Fruit fly (Drosophila melanogaster) whole organism, embryonic: ENCODE data around the gene beta'COP.

Experiments
- Blimp-1 ChIP-seq: fragments of 200-800 bp; sonication (Bioruptor generic); optimal IDR thresholded peaks from 3 replicates; lab custom pipeline; 2018; ENCODE audit warnings: missing biosample characterization, missing genetic modification characterization, mild to moderate bottlenecking, moderate library complexity, missing genetic modification reagents
- CG10147 ChIP-seq: fragments of 200-800 bp; sonication (Bioruptor generic); optimal IDR thresholded peaks from 2 replicates; lab custom pipeline; 2019; ENCODE audit warnings: missing biosample characterization, mild to moderate bottlenecking, missing genetic modification characterization, moderate library complexity
- CG10366 ChIP-seq: fragments of 200-800 bp; sonication (Bioruptor generic); IDR thresholded peaks from 2 replicates; pipeline ENCODE4 v1.3.6; 2022; ENCODE audit warnings: missing biosample characterization, missing genetic modification characterization
- CG11398 ChIP-seq: fragments of 200-800 bp; sonication (Bioruptor generic); optimal IDR thresholded peaks from 2 replicates; lab custom pipeline; 2016; ENCODE audit warnings: missing biosample characterization, missing genetic modification characterization
- CG12659 ChIP-seq: fragments of 200-800 bp; sonication (Bioruptor generic); optimal IDR thresholded peaks from 3 replicates; lab custom pipeline; 2017; ENCODE audit warnings: mild to moderate bottlenecking, missing biosample characterization, missing genetic modification reagents, missing genetic modification characterization
- CG14014 ChIP-seq: fragments of 200-800 bp; sonication (Bioruptor generic); IDR thresholded peaks from 2 replicates; pipeline ENCODE4 v1.3.6; 2022; ENCODE audit warnings: missing biosample characterization, missing genetic modification characterization
- CG15269 ChIP-seq: fragments of 200-800 bp; sonication (Bioruptor generic); optimal IDR thresholded peaks from 2 replicates; lab custom pipeline; 2018; ENCODE audit warnings: missing biosample characterization, mild to moderate bottlenecking, missing genetic modification characterization, moderate library complexity
- CG1529 ChIP-seq: fragments of 200-800 bp; sonication (Bioruptor generic); optimal IDR thresholded peaks from 3 replicates; lab custom pipeline; 2018; ENCODE audit warnings: missing biosample characterization, missing genetic modification characterization
- CG1792 ChIP-seq: fragments of 200-800 bp; sonication (Bioruptor generic); optimal IDR thresholded peaks from 2 replicates; lab custom pipeline; 2016; ENCODE audit warnings: missing biosample characterization, missing genetic modification characterization
- CG2116 ChIP-seq: fragments of 200-800 bp; sonication (Bioruptor generic); optimal IDR thresholded peaks from 3 replicates; lab custom pipeline; 2018; ENCODE audit warnings: missing biosample characterization, mild to moderate bottlenecking, missing genetic modification characterization
- CG32767 ChIP-seq: fragments of 200-800 bp; sonication (Bioruptor generic); IDR thresholded peaks from 2 replicates; pipeline ENCODE4 v1.3.6; 2022; ENCODE audit warnings: missing biosample characterization, missing genetic modification characterization
- CG3281 ChIP-seq: fragments of 200-800 bp; sonication (Bioruptor generic); optimal IDR thresholded peaks from 3 replicates; lab custom pipeline; 2017; ENCODE audit warnings: missing biosample characterization, mild to moderate bottlenecking, missing genetic modification characterization
- CG34224 ChIP-seq: fragments of 200-800 bp; sonication (Bioruptor generic); IDR thresholded peaks from 3 replicates; pipeline ENCODE4 v1.3.6; 2022; ENCODE audit warnings: missing biosample characterization, missing genetic modification characterization; ENCODE audit not compliant: partially characterized antibody
- CG34376 ChIP-seq: fragments of 200-800 bp; sonication (Bioruptor generic); optimal IDR thresholded peaks from 2 replicates; lab custom pipeline; 2018; ENCODE audit warnings: missing biosample characterization, mild to moderate bottlenecking, missing genetic modification characterization
- CG3847 ChIP-seq: fragments of 200-800 bp; sonication (Bioruptor generic); IDR thresholded peaks from 2 replicates; pipeline ENCODE4 v1.3.6; 2022; ENCODE audit warnings: missing biosample characterization, missing genetic modification characterization
- CG5180 ChIP-seq: fragments of 200-800 bp; sonication (Bioruptor generic); optimal IDR thresholded peaks from 3 replicates; lab custom pipeline; 2017; ENCODE audit warnings: missing biosample characterization, missing genetic modification characterization, mild to moderate bottlenecking, moderate library complexity, missing genetic modification reagents
- CG6254 ChIP-seq: fragments of 200-800 bp; sonication (Bioruptor generic); optimal IDR thresholded peaks from 3 replicates; lab custom pipeline; 2017; ENCODE audit warnings: mild to moderate bottlenecking, missing biosample characterization, missing genetic modification reagents, missing genetic modification characterization
- CG6683 ChIP-seq: fragments of 200-800 bp; sonication (Bioruptor generic); optimal IDR thresholded peaks from 2 replicates; lab custom pipeline; 2017; ENCODE audit warnings: missing biosample characterization, mild to moderate bottlenecking, missing genetic modification characterization, missing genetic modification reagents
- CG8924 ChIP-seq: fragments of 200-800 bp; optimal IDR thresholded peaks from 3 replicates; lab custom pipeline; 2019; ENCODE audit warnings: missing biosample characterization, mild to moderate bottlenecking, missing genetic modification characterization, moderate library complexity
- CG8944 ChIP-seq: fragments of 200-800 bp; sonication (Bioruptor generic); optimal IDR thresholded peaks from 3 replicates; lab custom pipeline; 2016; ENCODE audit warnings: missing biosample characterization, missing genetic modification characterization
- CG9797 ChIP-seq: fragments of 200-800 bp; sonication (Bioruptor generic); optimal IDR thresholded peaks from 3 replicates; lab custom pipeline; 2018; ENCODE audit warnings: missing biosample characterization, mild to moderate bottlenecking, missing genetic modification characterization
- CG9817 ChIP-seq: fragments of 200-800 bp; sonication (Bioruptor generic); optimal IDR thresholded peaks from 2 replicates; lab custom pipeline; 2018; ENCODE audit warnings: missing biosample characterization, mild to moderate bottlenecking, missing genetic modification characterization, moderate library complexity
- D ChIP-seq, 2 experiments: fragments of 200-800 bp in 1 of 2; fragments of >200 bp in 1 of 2; sonication (Bioruptor generic) in 1 of 2; optimal IDR thresholded peaks; 2 replicates in 1 of 2; 3 replicates in 1 of 2; lab custom pipeline; 2017; ENCODE audit warnings: mild to moderate bottlenecking in 1 of 2, missing biosample characterization in 1 of 2, missing genetic modification characterization in 1 of 2, missing genetic modification reagents in 1 of 2
- Dip3 ChIP-seq: fragments of 200-800 bp; sonication (Bioruptor generic); optimal IDR thresholded peaks from 3 replicates; lab custom pipeline; 2016; ENCODE audit warnings: missing biosample characterization, missing genetic modification characterization
- Doc2 ChIP-seq: fragments of 200-800 bp; sonication (Bioruptor generic); IDR thresholded peaks from 2 replicates; pipeline ENCODE4 v1.3.6; 2022; ENCODE audit warnings: missing biosample characterization, missing genetic modification characterization
- E2f1 ChIP-seq: fragments of 200-800 bp; sonication (Bioruptor generic); IDR thresholded peaks from 2 replicates; pipeline ENCODE4 v1.3.6; 2022; ENCODE audit warnings: missing biosample characterization, missing genetic modification characterization
- E2f2 ChIP-seq: fragments of 200-800 bp; sonication (Bioruptor generic); IDR thresholded peaks from 2 replicates; pipeline ENCODE4 v1.3.6; 2022; ENCODE audit warnings: missing biosample characterization, missing genetic modification characterization
- Ets65A ChIP-seq: fragments of 200-800 bp; sonication (Bioruptor generic); peaks from one replicate; lab custom pipeline; 2016; ENCODE audit warnings: missing biosample characterization, missing genetic modification characterization
- HLH4C ChIP-seq: fragments of 200-800 bp; sonication (Bioruptor generic); IDR thresholded peaks from 3 replicates; pipeline ENCODE4 v1.3.6; 2022; ENCODE audit warnings: missing biosample characterization, missing genetic modification characterization; ENCODE audit not compliant: partially characterized antibody
- Hmx ChIP-seq: fragments of 200-800 bp; sonication (Bioruptor generic); optimal IDR thresholded peaks from 2 replicates; lab custom pipeline; 2016; ENCODE audit warnings: missing biosample characterization, missing genetic modification characterization
- Jarid2 ChIP-seq: fragments of 200-800 bp; sonication (Bioruptor generic); optimal IDR thresholded peaks from 3 replicates; lab custom pipeline; 2017; ENCODE audit warnings: mild to moderate bottlenecking, missing biosample characterization, missing genetic modification reagents, missing genetic modification characterization
- Max ChIP-seq: fragments of 200-800 bp; sonication (Bioruptor generic); optimal IDR thresholded peaks from 2 replicates; lab custom pipeline; 2016; ENCODE audit warnings: missing biosample characterization, mild to moderate bottlenecking, missing genetic modification characterization
- Mes4 ChIP-seq: fragments of 200-800 bp; sonication (Bioruptor generic); optimal IDR thresholded peaks from 2 replicates; lab custom pipeline; 2016; ENCODE audit warnings: missing biosample characterization, missing genetic modification characterization
- Myb ChIP-seq: fragments of 200-800 bp; sonication (Bioruptor generic); optimal IDR thresholded peaks from 2 replicates; lab custom pipeline; 2016; ENCODE audit warnings: missing biosample characterization, missing genetic modification characterization
- NK7.1 ChIP-seq: fragments of 200-800 bp; sonication (Bioruptor generic); optimal IDR thresholded peaks from 3 replicates; lab custom pipeline; 2016; ENCODE audit warnings: missing biosample characterization, missing genetic modification characterization
- Spps ChIP-seq: fragments of 200-800 bp; sonication (Bioruptor generic); optimal IDR thresholded peaks from 2 replicates; lab custom pipeline; 2018; ENCODE audit warnings: missing biosample characterization, mild to moderate bottlenecking, missing genetic modification characterization
- ara ChIP-seq: fragments of 200-800 bp; sonication (Bioruptor generic); IDR thresholded peaks from 2 replicates; pipeline ENCODE4 v1.3.6; 2022; ENCODE audit warnings: missing biosample characterization, missing genetic modification characterization
- cad ChIP-seq: fragments of >200 bp; optimal IDR thresholded peaks from 2 replicates; lab custom pipeline; 2017; ENCODE audit warnings: missing biosample characterization, missing genetic modification characterization
- crc ChIP-seq: fragments of 200-800 bp; sonication (Bioruptor generic); optimal IDR thresholded peaks from 2 replicates; lab custom pipeline; 2016; ENCODE audit warnings: missing biosample characterization, missing genetic modification characterization
- dmrt99B ChIP-seq: fragments of 200-800 bp; sonication (Bioruptor generic); optimal IDR thresholded peaks from 2 replicates; lab custom pipeline; 2018; ENCODE audit warnings: missing biosample characterization, mild to moderate bottlenecking, missing genetic modification characterization, moderate library complexity
- gce ChIP-seq: fragments of 200-800 bp; sonication (Bioruptor generic); IDR thresholded peaks from 3 replicates; pipeline ENCODE4 v1.3.6; 2022; ENCODE audit warnings: missing biosample characterization, missing genetic modification characterization
- jumu ChIP-seq: fragments of 200-800 bp; sonication (Bioruptor generic); optimal IDR thresholded peaks from 3 replicates; lab custom pipeline; 2016; ENCODE audit warnings: missing biosample characterization, missing genetic modification characterization
- nerfin-2 ChIP-seq: fragments of 200-800 bp; sonication (Bioruptor generic); IDR thresholded peaks from 2 replicates; pipeline ENCODE4 v1.3.6; 2022; ENCODE audit warnings: missing biosample characterization, missing genetic modification characterization; ENCODE audit not compliant: partially characterized antibody
- pfk ChIP-seq: fragments of 200-800 bp; sonication (Bioruptor generic); optimal IDR thresholded peaks from 2 replicates; lab custom pipeline; 2018; ENCODE audit warnings: missing biosample characterization, mild to moderate bottlenecking, missing genetic modification characterization, moderate library complexity
- pzg ChIP-seq: fragments of 200-800 bp; sonication (Bioruptor generic); optimal IDR thresholded peaks from 3 replicates; lab custom pipeline; 2018; ENCODE audit warnings: missing biosample characterization, mild to moderate bottlenecking, missing genetic modification characterization, moderate library complexity
- sens-2 ChIP-seq: fragments of 200-800 bp; sonication (Bioruptor generic); IDR thresholded peaks from 2 replicates; pipeline ENCODE4 v1.3.6; 2022; ENCODE audit warnings: missing biosample characterization, missing genetic modification characterization
- tio ChIP-seq: fragments of 200-800 bp; sonication (Bioruptor generic); optimal IDR thresholded peaks from 2 replicates; lab custom pipeline; 2017; ENCODE audit warnings: missing biosample characterization, missing genetic modification characterization, inconsistent platforms
- tll ChIP-seq, 2 experiments: fragments of 200-800 bp in 1 of 2; fragments of >200 bp in 1 of 2; sonication (Bioruptor generic) in 1 of 2; optimal IDR thresholded peaks; 2 replicates each; lab custom pipeline; 2017 to 2019; ENCODE audit warnings: missing biosample characterization in 2 of 2, missing genetic modification characterization in 2 of 2, mild to moderate bottlenecking in 1 of 2, moderate library complexity in 1 of 2
- wek ChIP-seq: fragments of 200-800 bp; sonication (Bioruptor generic); optimal IDR thresholded peaks from 3 replicates; lab custom pipeline; 2018; ENCODE audit warnings: missing biosample characterization, mild to moderate bottlenecking, missing genetic modification characterization, moderate library complexity
- zf30C ChIP-seq: fragments of 200-800 bp; sonication (Bioruptor generic); optimal IDR thresholded peaks from 3 replicates; lab custom pipeline; 2018; ENCODE audit warnings: missing biosample characterization, mild to moderate bottlenecking, missing genetic modification characterization

The beta'COP gene

dm6 chr2L:13394903-13395302 is 16.2 kb downstream of the beta'COP start, which contains the start of gene RpL24 (continued):
- peak; percentile 90 for TF ChIP-seq CG9797
- TF ChIP-seq ara (GFP tag; lab: Robert Waterston, UW): peak; percentile 71; the same call in 1 of the 2 replicates
- TF ChIP-seq CG10147 (GFP tag; lab: Kevin White, UChicago): peak; percentile 85
- peak; percentile 86 for TF ChIP-seq CG6254 (GFP tag; lab: Kevin White, UChicago)
- TF ChIP-seq jumu (GFP tag; lab: Kevin White, UChicago): peak; percentile 63
- TF ChIP-seq CG32767 (GFP tag; lab: Robert Waterston, UW): peak; percentile 50; the same call in 1 of the 2 replicates
- no peak for TF ChIP-seq cad (GFP tag; lab: Kevin White, UChicago)
- TF ChIP-seq pzg (GFP tag; lab: Kevin White, UChicago): peak; percentile 88
- peak; percentile 79 for TF ChIP-seq Spps (tag; lab: Kevin White, UChicago)
- peak; percentile 68 for TF ChIP-seq crc (GFP tag; lab: Kevin White, UChicago)
- TF ChIP-seq CG34376 (GFP tag; lab: Kevin White, UChicago): peak; percentile 98
- TF ChIP-seq CG9817: peak; percentile 84
- peak; percentile 96 for TF ChIP-seq CG3281 (GFP tag; lab: Kevin White, UChicago)
- TF ChIP-seq CG8924 (tag; lab: Kevin White, UChicago): peak; percentile 72
- TF ChIP-seq CG11398 (GFP tag; lab: Kevin White, UChicago): peak; percentile 93
- peak; percentile 82 for TF ChIP-seq CG15269 (tag; lab: Kevin White, UChicago)
- TF ChIP-seq Blimp-1 (GFP tag; lab: Kevin White, UChicago): peak; percentile 67
- TF ChIP-seq Doc2 (GFP tag; lab: Robert Waterston, UW): no peak
- peak; percentile 82 for TF ChIP-seq E2f2
- no peak for TF ChIP-seq D (optimal IDR thresholded peaks at IDR 0.05; lab: Kevin White, UChicago)
- TF ChIP-seq D (GFP tag; optimal IDR thresholded peaks at IDR 0.05; lab: Kevin White, UChicago): peak; percentile 86
- TF ChIP-seq NK7.1: peak; percentile 89
- TF ChIP-seq Max (GFP tag; lab: Kevin White, UChicago): peak; percentile 98
- TF ChIP-seq E2f1 (GFP tag; lab: Robert Waterston, UW): peak; percentile 74
- TF ChIP-seq Myb (GFP tag; lab: Kevin White, UChicago): peak; percentile 54
- peak in 1 of 2 experiments; percentile 17 for TF ChIP-seq tll (GFP tag; optimal IDR thresholded peaks at IDR 0.05; lab: Kevin White, UChicago)
- peak; percentile 89 for TF ChIP-seq CG14014
- TF ChIP-seq dmrt99B: peak; percentile 80
- TF ChIP-seq Dip3 (GFP tag; lab: Kevin White, UChicago): peak; percentile 89
- TF ChIP-seq CG12659 (GFP tag; lab: Kevin White, UChicago): peak; percentile 95
- no peak for TF ChIP-seq CG34224
- TF ChIP-seq gce (GFP tag; lab: Robert Waterston, UW): peak; percentile 96
- TF ChIP-seq CG1529 (GFP tag; lab: Kevin White, UChicago): peak; percentile 83
- peak; percentile 80 for TF ChIP-seq CG1792 (GFP tag; lab: Kevin White, UChicago)
- peak; percentile 87 for TF ChIP-seq CG3847 (GFP tag; lab: Robert Waterston, UW)
- TF ChIP-seq pfk (GFP tag; lab: Kevin White, UChicago): peak; percentile 85
- TF ChIP-seq nerfin-2: no peak
- peak; percentile 67 for TF ChIP-seq zf30C (GFP tag; lab: Kevin White, UChicago)
- peak; percentile 90 for TF ChIP-seq CG6683 (GFP tag; lab: Kevin White, UChicago)
- peak; percentile 99 for TF ChIP-seq Ets65A (GFP tag; lab: Kevin White, UChicago)
- no peak for TF ChIP-seq HLH4C
- peak; percentile 80 for TF ChIP-seq Jarid2 (GFP tag; lab: Kevin White, UChicago)
- no peak for TF ChIP-seq tio (GFP tag; lab: Kevin White, UChicago)
- peak; percentile 98 for TF ChIP-seq wek (GFP tag; lab: Kevin White, UChicago)
- peak; percentile 91 for TF ChIP-seq sens-2 (GFP tag; lab: Robert Waterston, UW)
- peak; percentile 69 for TF ChIP-seq CG8944 (GFP tag; lab: Kevin White, UChicago)
- peak; percentile 78 for TF ChIP-seq CG10366 (GFP tag; lab: Robert Waterston, UW)
- peak; percentile 57 for TF ChIP-seq Hmx (GFP tag; lab: Kevin White, UChicago)
- TF ChIP-seq Mes4 (GFP tag; lab: Kevin White, UChicago): peak; percentile 96
- peak; percentile 80 for TF ChIP-seq CG5180 (GFP tag; lab: Kevin White, UChicago)
- peak; percentile 84 for TF ChIP-seq CG2116
